Worm (Caenorhabditis elegans) whole organism, late embryonic: ENCODE results near the gene F49E12.10.
A peak's percentile ranks its signal among the peaks of the same experiment; 100 is the strongest.

Source experiments
- C08G9.2 ChIP-seq: sonication (generic microtip); optimal IDR thresholded peaks from 2 replicates; lab custom pipeline; 2016; ENCODE audit warnings: mild to moderate bottlenecking, missing genetic modification characterization, moderate library complexity, missing compliant biosample characterization
- F13H6.1 ChIP-seq: sonication (generic microtip); optimal IDR thresholded peaks from 2 replicates; lab custom pipeline; 2016; ENCODE audit warnings: missing genetic modification characterization, missing compliant biosample characterization
- ceh-48 ChIP-seq: sonication (generic microtip); optimal IDR thresholded peaks from 2 replicates; lab custom pipeline; 2016; ENCODE audit warnings: missing genetic modification characterization, inconsistent platforms, missing compliant biosample characterization
- dmd-4 ChIP-seq: sonication (generic microtip); optimal IDR thresholded peaks from 2 replicates; lab custom pipeline; 2016; ENCODE audit warnings: borderline replicate concordance, missing genetic modification characterization, missing compliant biosample characterization
- dve-1 ChIP-seq: sonication (generic microtip); optimal IDR thresholded peaks from 2 replicates; lab custom pipeline; 2017; ENCODE audit warnings: antibody characterized with exemption, mild to moderate bottlenecking, missing genetic modification characterization, missing compliant biosample characterization
- fkh-10 ChIP-seq: fragments of 150-350 bp; optimal IDR thresholded peaks from 2 replicates; lab custom pipeline; 2014; ENCODE audit warnings: missing biosample characterization, missing genetic modification reagents, missing genetic modification characterization
- hlh-30 ChIP-seq: sonication (generic microtip); optimal IDR thresholded peaks from 2 replicates; lab custom pipeline; 2017; ENCODE audit warnings: antibody characterized with exemption, missing genetic modification characterization, missing compliant biosample characterization; ENCODE audit not compliant: insufficient read depth
- nfya-1 ChIP-seq: sonication (generic microtip); optimal IDR thresholded peaks from 2 replicates; lab custom pipeline; 2017; ENCODE audit warnings: missing genetic modification characterization, mild to moderate bottlenecking, missing compliant biosample characterization, antibody characterized with exemption, moderate library complexity
- pha-4 ChIP-seq: fragments of 150-350 bp; optimal IDR thresholded peaks from 2 replicates; lab custom pipeline; 2018; ENCODE audit warnings: missing biosample characterization, missing genetic modification reagents, missing genetic modification characterization
- sdc-2 ChIP-seq: sonication (generic microtip); optimal IDR thresholded peaks from 2 replicates; lab custom pipeline; 2016; ENCODE audit warnings: missing genotype, missing genetic modification characterization, missing compliant biosample characterization
- sox-2 ChIP-seq: fragments of 200-800 bp; sonication (Bioruptor generic); IDR thresholded peaks from 2 replicates; pipeline ENCODE4 v1.3.6; 2022; ENCODE audit warnings: missing genetic modification reagents, missing genetic modification characterization, missing compliant biosample characterization
- tbx-2 ChIP-seq: sonication (generic microtip); optimal IDR thresholded peaks from 2 replicates; lab custom pipeline; 2016; ENCODE audit warnings: missing genetic modification characterization, missing compliant biosample characterization

DNA sequence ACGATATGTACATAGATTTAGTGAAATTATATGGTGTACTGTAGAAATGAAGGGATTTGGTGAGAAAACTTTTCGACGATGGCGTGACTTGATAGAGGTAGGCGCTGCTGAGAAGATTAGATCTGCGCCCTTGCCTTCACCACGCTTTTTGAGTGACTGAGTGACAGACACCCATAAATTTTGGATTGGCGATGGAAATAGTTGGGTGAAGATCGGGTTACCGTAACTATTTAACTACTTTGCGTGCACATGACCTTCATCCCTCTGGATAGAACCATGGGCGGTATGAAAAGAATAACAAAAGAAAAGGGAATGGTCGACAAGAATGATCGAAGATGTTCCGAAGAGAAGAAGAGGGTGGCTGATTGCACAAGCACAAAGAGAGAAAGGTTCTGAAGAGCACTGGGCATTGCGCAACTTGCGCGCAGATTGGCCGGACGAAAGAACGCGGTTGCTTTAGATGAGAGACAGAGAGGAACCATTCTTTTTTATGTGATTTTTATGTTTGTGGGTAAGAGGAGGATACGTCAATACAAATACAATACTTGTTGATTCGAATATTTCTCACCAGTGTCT, 24.7 kb downstream of the F49E12.10 start:
- TF ChIP-seq sox-2 (GFP tag; lab: Robert Waterston, UW) (peak; percentile 22; the same call in 1 of the 2 replicates), pha-4 (tag; lab: Kevin White, UChicago) (no peak), hlh-30 (tag; lab: Kevin White, UChicago) (no peak), F13H6.1 (tag; lab: Kevin White, UChicago) (no peak), ceh-48 (tag; lab: Kevin White, UChicago) (no peak), dmd-4 (tag; lab: Kevin White, UChicago) (no peak), tbx-2 (tag; lab: Kevin White, UChicago) (no peak), nfya-1 (no peak), fkh-10 (GFP tag; lab: Kevin White, UChicago) (no peak), sdc-2 (tag; lab: Kevin White, UChicago) (no peak), dve-1 (tag; lab: Kevin White, UChicago) (no peak), C08G9.2 (tag; lab: Kevin White, UChicago) (no peak)
